Worm (Caenorhabditis elegans) whole organism, L2 larva: Measurements from ENCODE around the gene sup-10.
"Not testable (repeated sequence)": the region's sequence is repeated elsewhere in the genome, so short reads cannot be mapped to it uniquely, and the experiment has no call there.

ENCODE experiments used
- ZK546.5 ChIP-seq: sonication (generic microtip); optimal IDR thresholded peaks from 2 replicates; lab custom pipeline; 2017; ENCODE audit warnings: missing biosample characterization, missing genetic modification characterization
- mab-5 ChIP-seq: fragments of 150-350 bp; optimal IDR thresholded peaks from 2 replicates; lab custom pipeline; 2014; ENCODE audit warnings: missing biosample characterization, missing genetic modification characterization

DNA sequence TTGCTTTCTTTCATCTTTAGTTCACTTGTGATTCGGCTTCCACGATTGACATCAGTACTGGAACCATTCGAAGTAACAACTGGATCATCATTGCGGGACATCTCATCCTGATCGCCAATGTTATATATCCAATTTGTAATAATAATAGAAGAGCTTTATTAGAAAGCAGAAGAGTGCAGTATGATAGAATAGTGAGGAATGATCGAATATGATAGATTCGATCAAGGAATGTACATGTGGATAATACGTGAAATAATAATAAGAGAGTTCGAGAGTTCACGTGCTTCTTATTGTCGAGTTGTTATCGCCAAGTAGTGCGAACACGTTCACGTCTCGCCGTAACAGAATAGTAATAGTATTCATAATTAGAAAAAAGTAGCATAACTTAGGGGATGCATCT is 50.9 kb downstream of the sup-10 start, which contains the start of gene F39B3.3:
- TF ChIP-seq ZK546.5, mab-5 (tag; lab: Kevin White, UChicago): not testable (repeated sequence)
